Worm (Caenorhabditis elegans): ENCODE results near the gene F37A4.4.

ce11 chrIII:6681790-6682189 lies 31.6 kb upstream of the F37A4.4 start:
- TF ChIP-seq lin-39 (tag; optimal IDR thresholded peaks at IDR 0.05) (no peak), unc-62 (GFP tag; optimal IDR thresholded peaks at IDR 0.05) (no peak), pqm-1 (tag; optimal IDR thresholded peaks at IDR 0.05) (no peak), nhr-28 (tag; optimal IDR thresholded peaks at IDR 0.05) (no peak), ZK546.5 (tag; optimal IDR thresholded peaks at IDR 0.05) (no peak), skn-1 (tag; optimal IDR thresholded peaks at IDR 0.05) (no peak), aly-2 (tag; optimal IDR thresholded peaks at IDR 0.05) (no peak), ztf-4 (tag; optimal IDR thresholded peaks at IDR 0.05) (no peak), ama-1 (optimal IDR thresholded peaks at IDR 0.05) (no peak)

Data from whole organism, L3 larva.